Worm (Caenorhabditis elegans): ENCODE data around the gene srx-78.

DNA sequence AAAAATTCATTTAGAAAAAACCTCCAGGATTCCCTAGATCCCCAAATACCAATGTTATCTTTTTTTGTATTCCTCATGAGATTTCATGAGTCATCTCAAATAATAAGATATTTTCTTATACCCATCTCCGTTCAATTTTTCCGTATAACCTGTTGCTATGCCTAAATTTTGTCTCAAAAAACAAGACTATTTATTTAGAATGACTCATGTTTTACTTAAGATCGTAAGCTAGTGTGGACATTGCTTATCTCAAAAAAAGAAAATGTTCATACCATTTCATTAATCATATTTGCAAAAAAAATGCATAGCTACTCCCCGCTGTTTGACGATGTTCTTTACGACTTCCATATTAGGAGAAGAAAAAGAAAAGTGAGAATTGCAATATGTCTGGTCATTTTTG, 45.4 kb downstream of the srx-78 start, which contains the start of gene K08F9.3:
- TF ChIP-seq attf-3 (GFP tag; conservative IDR thresholded peaks at IDR 0.05) (no peak), C06A6.2 (GFP tag; conservative IDR thresholded peaks at IDR 0.05) (no peak), lir-1 (GFP tag; conservative IDR thresholded peaks at IDR 0.05) (no peak), hlh-26 (GFP tag; conservative IDR thresholded peaks at IDR 0.05) (no peak), B0261.1 (tag; optimal IDR thresholded peaks at IDR 0.05) (no peak), egrh-3 (GFP tag; IDR thresholded peaks at IDR 0.05) (no peak), madf-6 (GFP tag; IDR thresholded peaks at IDR 0.05) (no peak), K12H6.12 (tag; optimal IDR thresholded peaks at IDR 0.05) (no peak), F39B2.1 (GFP tag; IDR thresholded peaks at IDR 0.05) (no peak)
